Fruit fly (Drosophila melanogaster) whole organism: Measurements from ENCODE around the gene Acp24A4.

Experiments used
- CG8478 ChIP-seq: fragments of >200 bp; optimal IDR thresholded peaks from 2 replicates; lab custom pipeline; 2018; ENCODE audit warnings: inconsistent platforms
- EcR ChIP-seq, 2 experiments: fragments of >200 bp; optimal IDR thresholded peaks; 2 replicates each; lab custom pipeline; 2017; ENCODE audit warnings: missing biosample characterization in 2 of 2, missing genetic modification characterization in 2 of 2, missing genetic modification reagents in 2 of 2
- pan ChIP-seq: fragments of >200 bp; optimal IDR thresholded peaks from 2 replicates; lab custom pipeline; 2017
- usp ChIP-seq: fragments of >200 bp; optimal IDR thresholded peaks from 2 replicates; lab custom pipeline; 2017; ENCODE audit warnings: missing biosample characterization, missing genetic modification characterization, mixed read lengths

DNA sequence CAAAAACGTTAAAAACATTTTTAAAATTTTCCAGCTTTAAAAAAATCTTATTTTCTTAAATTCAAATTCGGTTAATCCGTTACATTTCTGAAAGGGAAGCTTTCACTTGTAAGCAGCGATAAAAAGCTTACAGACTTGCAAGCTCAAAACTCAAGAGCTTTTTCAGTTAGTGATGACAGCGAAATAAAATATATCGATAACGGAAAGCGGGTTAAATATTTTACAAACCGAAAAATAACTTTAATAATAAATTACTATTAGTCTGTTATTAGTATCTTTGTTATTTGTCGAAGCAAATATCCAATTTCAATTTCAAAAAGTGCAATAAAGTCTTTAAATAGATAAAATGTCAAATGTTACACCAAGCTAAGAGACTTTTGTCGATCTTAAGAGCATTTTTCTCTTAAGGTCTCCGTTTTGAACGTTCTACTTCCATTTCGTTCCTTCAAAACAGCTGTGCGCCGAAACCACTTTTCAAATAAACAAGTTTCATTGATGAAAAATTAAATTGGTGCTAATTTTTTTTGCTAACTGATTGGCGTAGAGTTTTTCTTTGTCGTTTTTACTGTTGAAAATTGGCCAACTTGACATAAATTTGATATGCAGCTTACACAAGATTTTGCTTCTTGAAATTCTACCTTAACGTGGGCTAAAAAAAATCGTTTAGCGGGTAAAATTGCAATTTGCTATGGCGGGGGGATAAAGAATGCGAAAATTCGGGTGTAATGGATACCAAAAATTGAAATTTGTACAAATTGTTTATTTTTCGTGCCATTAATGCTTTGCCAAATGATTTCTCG is 45.3 kb downstream of the Acp24A4 start:
- TF ChIP-seq usp (GFP tag; lab: Kevin White, UChicago) (no peak), EcR (GFP tag; optimal IDR thresholded peaks at IDR 0.05; lab: Kevin White, UChicago) (no peak), pan (lab: Kevin White, UChicago) (no peak), CG8478 (lab: Kevin White, UChicago) (no peak)
